Fruit fly (Drosophila melanogaster): ENCODE measurements around the gene CG17746.

Gene CG17746

dm6 chr3L:3288414-3288813 is 49.0 kb upstream of the CG17746 start (continued):
- TF ChIP-seq prd (optimal IDR thresholded peaks at IDR 0.05): no peak
- peak; percentile 53; the same call in 2 of the 3 replicates for TF ChIP-seq prd (GFP tag; IDR thresholded peaks at IDR 0.05)
- no peak for TF ChIP-seq CG11398 (GFP tag; optimal IDR thresholded peaks at IDR 0.05)
- peak; percentile 35 for TF ChIP-seq CG10654 (GFP tag; optimal IDR thresholded peaks at IDR 0.05)
- TF ChIP-seq CG14441 (GFP tag; IDR thresholded peaks at IDR 0.05): peak; percentile 41; the same call in 1 of the 2 replicates
- TF ChIP-seq CG17802 (tag; optimal IDR thresholded peaks at IDR 0.05): peak; percentile 2
- 0 out of 3 replicates have a peak, but pooled peaks have one; percentile 43 for TF ChIP-seq CG3726 (GFP tag; IDR thresholded peaks at IDR 0.05)
- 0 out of 2 replicates have a peak, but pooled peaks have one; percentile 9 for TF ChIP-seq CG31441 (GFP tag; IDR thresholded peaks at IDR 0.05)
- peak; percentile 35; the same call in 2 of the 3 replicates for TF ChIP-seq Mrtf (GFP tag; IDR thresholded peaks at IDR 0.05)
- TF ChIP-seq Aef1 (GFP tag; IDR thresholded peaks at IDR 0.05): peak; percentile 34; the same call in 1 of the 3 replicates
- TF ChIP-seq CTCF (GFP tag; optimal IDR thresholded peaks at IDR 0.05): peak; percentile 98
- TF ChIP-seq phol (tag; optimal IDR thresholded peaks at IDR 0.05): peak; percentile 21
- TF ChIP-seq CG2712 (tag; optimal IDR thresholded peaks at IDR 0.05): peak; percentile 49
- TF ChIP-seq hb (GFP tag; IDR thresholded peaks at IDR 0.05; ENCODE audit: partially characterized antibody): no peak
- peak; percentile 93 for TF ChIP-seq CG11456 (GFP tag; IDR thresholded peaks at IDR 0.05)
- TF ChIP-seq Oaz (GFP tag; IDR thresholded peaks at IDR 0.05): peak; percentile 36; the same call in 1 of the 2 replicates
- TF ChIP-seq CG10959 (GFP tag; IDR thresholded peaks at IDR 0.05): peak; percentile 44
- TF ChIP-seq pan (optimal IDR thresholded peaks at IDR 0.05): no peak
- peak in 1 of 2 experiments; percentile 48 for TF ChIP-seq pan (GFP tag; optimal IDR thresholded peaks at IDR 0.05 in 1 of 2, IDR thresholded peaks at IDR 0.05 in 1 of 2)
- no peak for TF ChIP-seq pho (GFP tag; optimal IDR thresholded peaks at IDR 0.05)
- peak; percentile 18; the same call in 1 of the 3 replicates for TF ChIP-seq Opbp (GFP tag; IDR thresholded peaks at IDR 0.05; ENCODE audit: partially characterized antibody)
- TF ChIP-seq CG42726 (GFP tag; IDR thresholded peaks at IDR 0.05; ENCODE audit: partially characterized antibody): peak; percentile 33; the same call in 1 of the 2 replicates
- TF ChIP-seq mam (GFP tag; optimal IDR thresholded peaks at IDR 0.05): no peak
- no peak for TF ChIP-seq Dek (tag; optimal IDR thresholded peaks at IDR 0.05)
- peak; percentile 4 for TF ChIP-seq Jarid2 (GFP tag; optimal IDR thresholded peaks at IDR 0.05)
- peak; percentile 29; the same call in 1 of the 4 replicates for TF ChIP-seq Gug (GFP tag; IDR thresholded peaks at IDR 0.05)
- no peak for TF ChIP-seq hbn (GFP tag; IDR thresholded peaks at IDR 0.05; ENCODE audit: partially characterized antibody)
- peak; percentile 48 for TF ChIP-seq CG10366 (GFP tag; IDR thresholded peaks at IDR 0.05)
- no peak for TF ChIP-seq hkb (optimal IDR thresholded peaks at IDR 0.05)
- no peak for TF ChIP-seq hkb (GFP tag; IDR thresholded peaks at IDR 0.05)
- 0 out of 2 replicates have a peak, but pooled peaks have one; percentile 44 for TF ChIP-seq CG11085 (GFP tag; IDR thresholded peaks at IDR 0.05)
- peak; percentile 18; the same call in 1 of the 2 replicates for TF ChIP-seq MBD-R2 (GFP tag; IDR thresholded peaks at IDR 0.05)
- peak; percentile 84 for TF ChIP-seq NFAT (GFP tag; IDR thresholded peaks at IDR 0.05)
- TF ChIP-seq psq (GFP tag; optimal IDR thresholded peaks at IDR 0.05): no peak
- TF ChIP-seq lola (GFP tag; optimal IDR thresholded peaks at IDR 0.05): no peak
- no peak for TF ChIP-seq tup (GFP tag; optimal IDR thresholded peaks at IDR 0.05)
- no peak for TF ChIP-seq emc (GFP tag; optimal IDR thresholded peaks at IDR 0.05)
- TF ChIP-seq Awh (GFP tag; IDR thresholded peaks at IDR 0.05): no peak
- TF ChIP-seq CG12942 (GFP tag; optimal IDR thresholded peaks at IDR 0.05): no peak
- TF ChIP-seq sisA (GFP tag; IDR thresholded peaks at IDR 0.05): peak; percentile 56
- TF ChIP-seq CG32532 (GFP tag; IDR thresholded peaks at IDR 0.05): peak; percentile 86
- TF ChIP-seq dati (GFP tag; IDR thresholded peaks at IDR 0.05): 0 out of 2 replicates have a peak, but pooled peaks have one; percentile 12
- no peak for TF ChIP-seq inv (GFP tag; IDR thresholded peaks at IDR 0.05; ENCODE audit: partially characterized antibody)
- 0 out of 3 replicates have a peak, but pooled peaks have one; percentile 21 for TF ChIP-seq sr (GFP tag; IDR thresholded peaks at IDR 0.05)
- TF ChIP-seq Ptx1 (GFP tag; IDR thresholded peaks at IDR 0.05): peak; percentile 60
- peak; percentile 3 for TF ChIP-seq fd96Cb (tag; optimal IDR thresholded peaks at IDR 0.05)
- peak; percentile 2 for TF ChIP-seq bab2 (GFP tag; optimal IDR thresholded peaks at IDR 0.05)
- no peak for TF ChIP-seq CG13624 (GFP tag; optimal IDR thresholded peaks at IDR 0.05)
- no peak for TF ChIP-seq br (optimal IDR thresholded peaks at IDR 0.05)
- no peak for TF ChIP-seq CG3281 (GFP tag; optimal IDR thresholded peaks at IDR 0.05)
- TF ChIP-seq HHEX (GFP tag; optimal IDR thresholded peaks at IDR 0.05): peak; percentile 4
- TF ChIP-seq tgo (GFP tag; IDR thresholded peaks at IDR 0.05): peak; percentile 36; the same call in 1 of the 3 replicates

Data from whole organism, embryonic.